Fruit fly (Drosophila melanogaster): ENCODE measurements around the gene CG12204.

The CG12204 gene

dm6 chrX:19496808-19497259, 2.6 kb upstream of the CG12204 start (continued):
- TF ChIP-seq CG2889 (GFP tag; IDR thresholded peaks at IDR 0.05) = no peak
- no peak for TF ChIP-seq MTF-1 (GFP tag; optimal IDR thresholded peaks at IDR 0.05; ENCODE audit: borderline replicate concordance)
- TF ChIP-seq chn (GFP tag; optimal IDR thresholded peaks at IDR 0.05) = peak; percentile 19
- TF ChIP-seq CG1233 (GFP tag; optimal IDR thresholded peaks at IDR 0.05) = no peak
- TF ChIP-seq CG2678 (tag; optimal IDR thresholded peaks at IDR 0.05) = no peak
- peak; percentile 30; the same call in 1 of the 3 replicates for TF ChIP-seq CG7963 (GFP tag; IDR thresholded peaks at IDR 0.05; ENCODE audit: partially characterized antibody)
- TF ChIP-seq HLHmδ (GFP tag; optimal IDR thresholded peaks at IDR 0.05) = peak; percentile 61
- TF ChIP-seq CG4328 (GFP tag; optimal IDR thresholded peaks at IDR 0.05) = no peak
- TF ChIP-seq HLH3B (GFP tag; IDR thresholded peaks at IDR 0.05) = no peak
- peak; percentile 8 for TF ChIP-seq CG15269 (tag; optimal IDR thresholded peaks at IDR 0.05)
- TF ChIP-seq Side (GFP tag; optimal IDR thresholded peaks at IDR 0.05) = no peak
- no peak for TF ChIP-seq da (GFP tag; optimal IDR thresholded peaks at IDR 0.05)
- TF ChIP-seq org-1 (GFP tag; optimal IDR thresholded peaks at IDR 0.05) = no peak
- TF ChIP-seq CG12744 (GFP tag; optimal IDR thresholded peaks at IDR 0.05) = no peak
- no peak for TF ChIP-seq CG17359 (tag; optimal IDR thresholded peaks at IDR 0.05)
- peak; percentile 46; the same call in 1 of the 2 replicates for TF ChIP-seq Rfx (GFP tag; IDR thresholded peaks at IDR 0.05)
- TF ChIP-seq CG33557 (GFP tag; optimal IDR thresholded peaks at IDR 0.05) = no peak
- TF ChIP-seq CG13296 (GFP tag; optimal IDR thresholded peaks at IDR 0.05) = no peak
- no peak for TF ChIP-seq sisA (GFP tag; IDR thresholded peaks at IDR 0.05)
- no peak for TF ChIP-seq CG6854 (GFP tag; optimal IDR thresholded peaks at IDR 0.05)
- no peak for TF ChIP-seq rib (GFP tag; IDR thresholded peaks at IDR 0.05)
- TF ChIP-seq emc (GFP tag; optimal IDR thresholded peaks at IDR 0.05) = no peak

DNA sequence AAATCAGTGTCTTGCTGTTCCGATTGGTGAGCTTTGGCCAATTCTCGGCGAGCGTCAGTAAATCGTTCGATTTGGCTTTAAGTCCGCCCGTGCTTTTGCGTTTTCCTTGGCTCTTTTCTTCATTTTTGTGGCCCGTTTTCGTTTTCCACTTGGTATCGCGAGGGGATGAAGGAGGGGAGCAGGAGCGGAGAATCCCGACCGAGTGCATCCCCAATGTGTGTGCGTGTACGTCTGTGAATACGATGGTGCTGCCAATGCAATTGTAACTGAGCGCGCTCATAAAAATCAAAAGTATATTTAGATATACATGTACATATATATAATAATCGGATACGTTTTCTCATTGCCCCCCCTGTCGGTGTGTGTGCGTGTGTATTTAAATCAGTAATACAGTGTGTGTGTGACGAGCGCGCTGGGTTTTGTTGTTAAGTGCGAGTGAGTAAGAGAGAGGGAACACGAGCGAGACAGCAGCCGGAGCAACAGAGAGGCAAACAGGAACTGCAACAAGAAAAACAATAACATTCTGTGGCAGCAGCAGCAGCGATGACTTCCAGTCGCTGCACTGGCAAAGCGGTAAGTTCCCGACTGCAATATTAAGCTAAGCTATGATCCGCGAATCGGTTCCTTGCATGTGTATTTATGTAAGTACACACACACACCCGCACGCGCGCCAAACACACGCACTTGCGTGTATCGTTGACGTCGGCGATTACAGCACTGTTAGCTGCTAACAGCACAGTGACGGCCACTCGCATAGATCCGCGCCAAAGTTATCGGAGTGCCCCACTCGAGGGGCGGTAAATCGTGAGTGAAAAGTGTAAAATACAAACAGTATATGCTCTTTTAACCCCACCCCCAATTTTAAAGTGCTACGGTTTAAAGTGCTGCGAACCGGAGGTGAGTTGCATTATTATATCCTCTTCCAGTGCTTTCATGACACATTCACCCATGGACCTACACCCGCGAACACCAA, 1.7 kb upstream of the CG12204 start:
- peak; percentile 62 for TF ChIP-seq bcd (GFP tag; optimal IDR thresholded peaks at IDR 0.05)
- TF ChIP-seq Hsf (GFP tag; optimal IDR thresholded peaks at IDR 0.05) = peak; percentile 38
- TF ChIP-seq Sry-δ (GFP tag; optimal IDR thresholded peaks at IDR 0.05) = peak; percentile 24
- TF ChIP-seq bbx (GFP tag; IDR thresholded peaks at IDR 0.05; ENCODE audit: partially characterized antibody) = no peak
- no peak for TF ChIP-seq twi (tag; optimal IDR thresholded peaks at IDR 0.05)
- TF ChIP-seq CG8089 (GFP tag; optimal IDR thresholded peaks at IDR 0.05) = peak; percentile 41
- no peak for TF ChIP-seq chm (GFP tag; IDR thresholded peaks at IDR 0.05)
- no peak for TF ChIP-seq gfzf (GFP tag; optimal IDR thresholded peaks at IDR 0.05)
- TF ChIP-seq CG17361 (GFP tag; IDR thresholded peaks at IDR 0.05) = peak; percentile 43; the same call in 1 of the 3 replicates
- peak; percentile 33; the same call in 1 of the 2 replicates for TF ChIP-seq MBD-R2 (GFP tag; IDR thresholded peaks at IDR 0.05)
- peak; percentile 75 for TF ChIP-seq CG6689 (GFP tag; IDR thresholded peaks at IDR 0.05)
- TF ChIP-seq CG1024 (GFP tag; IDR thresholded peaks at IDR 0.05) = no peak
- TF ChIP-seq da (GFP tag; optimal IDR thresholded peaks at IDR 0.05) = no peak
- peak; percentile 80 for TF ChIP-seq lab (GFP tag; optimal IDR thresholded peaks at IDR 0.05)
- no peak for TF ChIP-seq CG13287 (GFP tag; IDR thresholded peaks at IDR 0.05; ENCODE audit: partially characterized antibody)
- peak; percentile 8 for TF ChIP-seq salm (tag; optimal IDR thresholded peaks at IDR 0.05)
- no peak for TF ChIP-seq GATAe (GFP tag; conservative IDR thresholded peaks at IDR 0.05)
- TF ChIP-seq btn (GFP tag; optimal IDR thresholded peaks at IDR 0.05) = peak; percentile 3
- TF ChIP-seq Taf1 (GFP tag; IDR thresholded peaks at IDR 0.05) = no peak; the same call in 1 of the 2 replicates
- peak; percentile 77 for TF ChIP-seq CG1603 (tag; optimal IDR thresholded peaks at IDR 0.05)
- peak; percentile 54 for TF ChIP-seq Bdp1 (GFP tag; optimal IDR thresholded peaks at IDR 0.05)
- TF ChIP-seq p53 (GFP tag; optimal IDR thresholded peaks at IDR 0.05) = peak; percentile 10
- TF ChIP-seq dpn (GFP tag; optimal IDR thresholded peaks at IDR 0.05) = peak; percentile 46 to 47
- peak; percentile 61 for TF ChIP-seq Atf-2 (GFP tag; optimal IDR thresholded peaks at IDR 0.05)
- TF ChIP-seq dati (GFP tag; IDR thresholded peaks at IDR 0.05) = no peak
- no peak for TF ChIP-seq Bgb (GFP tag; IDR thresholded peaks at IDR 0.05; ENCODE audit: partially characterized antibody)
- no peak for TF ChIP-seq CG15011 (GFP tag; optimal IDR thresholded peaks at IDR 0.05)
- TF ChIP-seq CG8924 (tag; optimal IDR thresholded peaks at IDR 0.05) = peak; percentile 34

All from whole organism, embryonic.